2 fruit fly cellular contexts compared by ENCODE assay signal in genomic region chr2L:6086771-6087170, dm6.
TF ChIP-seq lines count a peak whose summit lies in the region.

No protein-coding gene starts in this region.

TF ChIP-seq in whole organism, embryonic, 481 proteins besides CTCF, POLR2A, EP300 and RAD21 (continued from another document):
- TF ChIP-seq bab2 (GFP tag; optimal IDR thresholded peaks at IDR 0.05; lab: Kevin White, UChicago) (no peak), CG8089 (GFP tag; optimal IDR thresholded peaks at IDR 0.05; lab: Kevin White, UChicago) (no peak), CG8765 (GFP tag; IDR thresholded peaks at IDR 0.05; lab: Robert Waterston, UW) (0 out of 2 replicates have a peak, but pooled peaks have one; percentile 33), CG1603 (tag; optimal IDR thresholded peaks at IDR 0.05; lab: Kevin White, UChicago) (no peak), CG8924 (tag; optimal IDR thresholded peaks at IDR 0.05; lab: Kevin White, UChicago) (no peak), onecut (GFP tag; IDR thresholded peaks at IDR 0.05; lab: Robert Waterston, UW) (no peak)

TF ChIP-seq in whole organism, prepupa, 60 proteins besides CTCF, POLR2A, EP300 and RAD21 (continued from another document):
- TF ChIP-seq CG4318 (GFP tag; optimal IDR thresholded peaks at IDR 0.05; lab: Kevin White, UChicago) = no peak
TF ChIP-seq in whole organism, prepupa: peak in this region for 6.
